Fruit fly (Drosophila melanogaster) whole organism, embryonic: ENCODE measurements around the gene CG31639.

ENCODE experiments used
- CG10147 ChIP-seq: fragments of 200-800 bp; sonication (Bioruptor generic); optimal IDR thresholded peaks from 2 replicates; lab custom pipeline; 2019; ENCODE audit warnings: missing biosample characterization, mild to moderate bottlenecking, missing genetic modification characterization, moderate library complexity
- CG1024 ChIP-seq: fragments of 200-800 bp; sonication (Bioruptor generic); IDR thresholded peaks from 2 replicates; pipeline ENCODE4 v1.3.6; 2022; ENCODE audit warnings: missing biosample characterization, missing genetic modification characterization
- CG10462 ChIP-seq: fragments of 200-800 bp; sonication (Bioruptor generic); optimal IDR thresholded peaks from 2 replicates; lab custom pipeline; 2016; ENCODE audit warnings: missing biosample characterization, missing genetic modification characterization
- CG11398 ChIP-seq: fragments of 200-800 bp; sonication (Bioruptor generic); optimal IDR thresholded peaks from 2 replicates; lab custom pipeline; 2016; ENCODE audit warnings: missing biosample characterization, missing genetic modification characterization
- CG12155 ChIP-seq: fragments of 200-800 bp; sonication (Bioruptor generic); optimal IDR thresholded peaks from 3 replicates; lab custom pipeline; 2016; ENCODE audit warnings: missing biosample characterization, missing genetic modification characterization
- CG13894 ChIP-seq: fragments of 200-800 bp; sonication (Bioruptor generic); optimal IDR thresholded peaks from 3 replicates; lab custom pipeline; 2018; ENCODE audit warnings: missing biosample characterization, mild to moderate bottlenecking, missing genetic modification characterization, moderate library complexity
- CG14014 ChIP-seq: fragments of 200-800 bp; sonication (Bioruptor generic); IDR thresholded peaks from 2 replicates; pipeline ENCODE4 v1.3.6; 2022; ENCODE audit warnings: missing biosample characterization, missing genetic modification characterization
- CG14667 ChIP-seq: fragments of 200-800 bp; sonication (Bioruptor generic); IDR thresholded peaks from 2 replicates; pipeline ENCODE4 v1.3.6; 2022; ENCODE audit warnings: missing biosample characterization, missing genetic modification characterization
- CG15269 ChIP-seq: fragments of 200-800 bp; sonication (Bioruptor generic); optimal IDR thresholded peaks from 2 replicates; lab custom pipeline; 2018; ENCODE audit warnings: missing biosample characterization, mild to moderate bottlenecking, missing genetic modification characterization, moderate library complexity
- CG15479 ChIP-seq: fragments of 200-800 bp; sonication (Bioruptor generic); optimal IDR thresholded peaks from 3 replicates; lab custom pipeline; 2019; ENCODE audit warnings: missing biosample characterization, mild to moderate bottlenecking, missing genetic modification characterization, moderate library complexity
- CG15514 ChIP-seq: fragments of 200-800 bp; sonication (Bioruptor generic); optimal IDR thresholded peaks from 3 replicates; lab custom pipeline; 2017; ENCODE audit warnings: missing biosample characterization, missing genetic modification characterization, mild to moderate bottlenecking, moderate library complexity, missing genetic modification reagents
- CG15601 ChIP-seq: fragments of 200-800 bp; sonication (Bioruptor generic); optimal IDR thresholded peaks from 3 replicates; lab custom pipeline; 2019; ENCODE audit warnings: missing biosample characterization, mild to moderate bottlenecking, missing genetic modification characterization, moderate library complexity
- CG1602 ChIP-seq: fragments of 200-800 bp; sonication (Bioruptor generic); optimal IDR thresholded peaks from 3 replicates; lab custom pipeline; 2016; ENCODE audit warnings: missing biosample characterization, missing genetic modification characterization
- CG1647 ChIP-seq: fragments of 200-800 bp; sonication (Bioruptor generic); optimal IDR thresholded peaks from 3 replicates; lab custom pipeline; 2016; ENCODE audit warnings: missing biosample characterization, missing genetic modification characterization
- CG18262 ChIP-seq: fragments of 200-800 bp; optimal IDR thresholded peaks from 3 replicates; lab custom pipeline; 2019; ENCODE audit warnings: missing biosample characterization, mild to moderate bottlenecking, missing genetic modification characterization, moderate library complexity
- CG2889 ChIP-seq: fragments of 200-800 bp; sonication (Bioruptor generic); IDR thresholded peaks from 3 replicates; pipeline ENCODE4 v1.3.6; 2022; ENCODE audit warnings: missing biosample characterization, missing genetic modification characterization
- CG30431 ChIP-seq: fragments of 200-800 bp; sonication (Bioruptor generic); optimal IDR thresholded peaks from 2 replicates; lab custom pipeline; 2017; ENCODE audit warnings: missing biosample characterization, missing genetic modification characterization
- CG32772 ChIP-seq: fragments of 200-800 bp; sonication (Bioruptor generic); IDR thresholded peaks from 2 replicates; pipeline ENCODE4 v1.3.6; 2022; ENCODE audit warnings: missing biosample characterization, missing genetic modification characterization
- CG34422 ChIP-seq: fragments of 200-800 bp; sonication (Bioruptor generic); IDR thresholded peaks from 3 replicates; pipeline ENCODE4 v1.3.6; 2022; ENCODE audit warnings: missing biosample characterization, missing genetic modification characterization
- CG4360 ChIP-seq: fragments of 200-800 bp; sonication (Bioruptor generic); IDR thresholded peaks from 2 replicates; pipeline ENCODE4 v1.3.6; 2022; ENCODE audit warnings: missing biosample characterization, missing genetic modification characterization
- CG43689 ChIP-seq: fragments of 200-800 bp; sonication (Bioruptor generic); IDR thresholded peaks from 2 replicates; pipeline ENCODE4 v1.3.6; 2022; ENCODE audit warnings: missing biosample characterization, missing genetic modification characterization
- CG9817 ChIP-seq: fragments of 200-800 bp; sonication (Bioruptor generic); optimal IDR thresholded peaks from 2 replicates; lab custom pipeline; 2018; ENCODE audit warnings: missing biosample characterization, mild to moderate bottlenecking, missing genetic modification characterization, moderate library complexity
- Chrac-16 ChIP-seq: fragments of 200-800 bp; sonication (Bioruptor generic); optimal IDR thresholded peaks from 3 replicates; lab custom pipeline; 2016; ENCODE audit warnings: missing biosample characterization, missing genetic modification characterization
- Dad ChIP-seq: fragments of 200-800 bp; sonication (Bioruptor generic); optimal IDR thresholded peaks from 3 replicates; lab custom pipeline; 2016; ENCODE audit warnings: missing biosample characterization, missing genetic modification characterization
- Hr3 ChIP-seq: fragments of 200-800 bp; sonication (Bioruptor generic); optimal IDR thresholded peaks from 3 replicates; lab custom pipeline; 2016; ENCODE audit warnings: missing biosample characterization, missing genetic modification characterization
- Mrtf ChIP-seq: fragments of 200-800 bp; sonication (Bioruptor generic); IDR thresholded peaks from 3 replicates; pipeline ENCODE4 v1.3.6; 2022; ENCODE audit warnings: missing biosample characterization, missing genetic modification characterization
- Myb ChIP-seq: fragments of 200-800 bp; sonication (Bioruptor generic); optimal IDR thresholded peaks from 2 replicates; lab custom pipeline; 2016; ENCODE audit warnings: missing biosample characterization, missing genetic modification characterization
- Pdp1 ChIP-seq, 2 experiments: fragments of 200-800 bp; sonication (Bioruptor generic); optimal IDR thresholded peaks; 3 replicates each; lab custom pipeline; 2016; ENCODE audit warnings: missing biosample characterization in 2 of 2, missing genetic modification characterization in 2 of 2, mild to moderate bottlenecking in 1 of 2, moderate library complexity in 1 of 2
- Xbp1 ChIP-seq: fragments of 200-800 bp; sonication (Bioruptor generic); optimal IDR thresholded peaks from 3 replicates; lab custom pipeline; 2016; ENCODE audit warnings: missing biosample characterization, mild to moderate bottlenecking, missing genetic modification characterization
- al ChIP-seq: fragments of 200-800 bp; sonication (Bioruptor generic); IDR thresholded peaks from 2 replicates; pipeline ENCODE4 v1.3.6; 2022; ENCODE audit warnings: missing biosample characterization, missing genetic modification characterization
- bbx ChIP-seq: fragments of 200-800 bp; sonication (Bioruptor generic); IDR thresholded peaks from 2 replicates; pipeline ENCODE4 v1.3.6; 2022; ENCODE audit warnings: missing biosample characterization, missing genetic modification characterization; ENCODE audit not compliant: partially characterized antibody
- chm ChIP-seq: fragments of 200-800 bp; sonication (Bioruptor generic); IDR thresholded peaks from 2 replicates; pipeline ENCODE4 v1.3.6; 2022; ENCODE audit warnings: missing biosample characterization, missing genetic modification characterization
- crc ChIP-seq: fragments of 200-800 bp; sonication (Bioruptor generic); optimal IDR thresholded peaks from 2 replicates; lab custom pipeline; 2016; ENCODE audit warnings: missing biosample characterization, missing genetic modification characterization
- danr ChIP-seq: fragments of 200-800 bp; sonication (Bioruptor generic); IDR thresholded peaks from 2 replicates; pipeline ENCODE4 v1.3.6; 2022; ENCODE audit warnings: missing biosample characterization, missing genetic modification characterization
- dati ChIP-seq: fragments of 200-800 bp; sonication (Bioruptor generic); IDR thresholded peaks from 2 replicates; pipeline ENCODE4 v1.3.6; 2022; ENCODE audit warnings: missing biosample characterization, missing genetic modification characterization
- dmrt11E ChIP-seq: fragments of 200-800 bp; sonication (Bioruptor generic); optimal IDR thresholded peaks from 3 replicates; lab custom pipeline; 2018; ENCODE audit warnings: missing biosample characterization, mild to moderate bottlenecking, missing genetic modification characterization, moderate library complexity
- fru ChIP-seq: fragments of >200 bp; optimal IDR thresholded peaks from 2 replicates; lab custom pipeline; 2017
- gsb-n ChIP-seq: fragments of 200-800 bp; sonication (Bioruptor generic); optimal IDR thresholded peaks from 3 replicates; lab custom pipeline; 2018; ENCODE audit warnings: missing biosample characterization, mild to moderate bottlenecking, missing genetic modification characterization
- hb ChIP-seq: fragments of 200-800 bp; sonication (Bioruptor generic); IDR thresholded peaks from 3 replicates; pipeline ENCODE4 v1.3.6; 2022; ENCODE audit warnings: missing biosample characterization, missing genetic modification characterization; ENCODE audit not compliant: partially characterized antibody
- kah ChIP-seq: fragments of 200-800 bp; sonication (Bioruptor generic); optimal IDR thresholded peaks from 2 replicates; lab custom pipeline; 2018; ENCODE audit warnings: missing biosample characterization, mild to moderate bottlenecking, missing genetic modification characterization
- klu ChIP-seq: fragments of 200-800 bp; sonication (Bioruptor generic); IDR thresholded peaks from 2 replicates; pipeline ENCODE4 v1.3.6; 2022; ENCODE audit warnings: missing biosample characterization, missing genetic modification characterization
- lov ChIP-seq, 2 experiments: fragments of 200-800 bp in 1 of 2; fragments of >200 bp in 1 of 2; sonication (Bioruptor generic) in 1 of 2; IDR thresholded peaks in 1 of 2; optimal IDR thresholded peaks in 1 of 2; 2 replicates in 1 of 2; 3 replicates in 1 of 2; pipeline versions ENCODE4 v1.3.6 to Lab custom; 2017 to 2022; ENCODE audit warnings: missing biosample characterization in 1 of 2, missing genetic modification characterization in 1 of 2
- mirr ChIP-seq: fragments of 200-800 bp; sonication (Bioruptor generic); optimal IDR thresholded peaks from 3 replicates; lab custom pipeline; 2018; ENCODE audit warnings: missing biosample characterization, mild to moderate bottlenecking, missing genetic modification characterization
- nerfin-1 ChIP-seq: fragments of 200-800 bp; sonication (Bioruptor generic); optimal IDR thresholded peaks from 3 replicates; lab custom pipeline; 2019; ENCODE audit warnings: missing biosample characterization, mild to moderate bottlenecking, missing genetic modification characterization, moderate library complexity
- pnt ChIP-seq: fragments of 200-800 bp; sonication (Bioruptor generic); optimal IDR thresholded peaks from 3 replicates; lab custom pipeline; 2016; ENCODE audit warnings: missing biosample characterization, missing genetic modification characterization
- pum ChIP-seq: fragments of 200-800 bp; sonication (Bioruptor generic); optimal IDR thresholded peaks from 2 replicates; lab custom pipeline; 2016; ENCODE audit warnings: missing biosample characterization, missing genetic modification characterization
- rib ChIP-seq: fragments of 200-800 bp; sonication (Bioruptor generic); IDR thresholded peaks from 2 replicates; pipeline ENCODE4 v1.3.6; 2022; ENCODE audit warnings: missing biosample characterization, missing genetic modification characterization
- shn ChIP-seq: fragments of 200-800 bp; sonication (Bioruptor generic); optimal IDR thresholded peaks from 3 replicates; lab custom pipeline; 2016; ENCODE audit warnings: missing biosample characterization, missing genetic modification characterization
- slou ChIP-seq: fragments of 200-800 bp; sonication (Bioruptor generic); optimal IDR thresholded peaks from 3 replicates; lab custom pipeline; 2016; ENCODE audit warnings: missing biosample characterization, missing genetic modification characterization
- tap ChIP-seq: fragments of 200-800 bp; optimal IDR thresholded peaks from 3 replicates; lab custom pipeline; 2019; ENCODE audit warnings: missing biosample characterization, mild to moderate bottlenecking, missing genetic modification characterization, moderate library complexity
- z ChIP-seq: fragments of 200-800 bp; sonication (Bioruptor generic); IDR thresholded peaks from 3 replicates; pipeline ENCODE4 v1.3.6; 2022; ENCODE audit warnings: missing biosample characterization, missing genetic modification characterization

CG31639 gene

dm6 chr2L:6124815-6125214 is 30.1 kb downstream of the CG31639 start, which contains the start of gene Arpc4 (continued):
- peak; percentile 23 for TF ChIP-seq Chrac-16 (GFP tag; lab: Kevin White, UChicago)
- peak; percentile 45 for TF ChIP-seq CG12155 (GFP tag; lab: Kevin White, UChicago)
- TF ChIP-seq CG10462 (GFP tag; lab: Kevin White, UChicago), result no peak
- no peak for TF ChIP-seq CG4360 (GFP tag; lab: Robert Waterston, UW)
- TF ChIP-seq mirr, result no peak
- TF ChIP-seq CG1024 (GFP tag; lab: Robert Waterston, UW), result peak; percentile 69
- TF ChIP-seq Myb (GFP tag; lab: Kevin White, UChicago), result peak; percentile 60
- peak; percentile 38 for TF ChIP-seq pnt (GFP tag; lab: Kevin White, UChicago)
- TF ChIP-seq kah (GFP tag; lab: Kevin White, UChicago), result no peak
- peak; percentile 7 for TF ChIP-seq gsb-n (tag; lab: Kevin White, UChicago)
- TF ChIP-seq CG11398, result peak; percentile 7
- TF ChIP-seq CG30431 (GFP tag; lab: Kevin White, UChicago), result peak; percentile 3
- TF ChIP-seq slou (GFP tag; lab: Kevin White, UChicago), result peak; percentile 8
- peak; percentile 50 for TF ChIP-seq dmrt11E (tag; lab: Kevin White, UChicago)
- TF ChIP-seq CG1602 (GFP tag; lab: Kevin White, UChicago), result peak; percentile 53
- TF ChIP-seq lov (optimal IDR thresholded peaks at IDR 0.05; lab: Kevin White, UChicago), result no peak
- no peak for TF ChIP-seq lov (GFP tag; IDR thresholded peaks at IDR 0.05; lab: Robert Waterston, UW)
- TF ChIP-seq tap (tag; lab: Kevin White, UChicago), result no peak
- no peak for TF ChIP-seq hb (GFP tag; lab: Robert Waterston, UW)
- peak; percentile 37 for TF ChIP-seq shn (GFP tag; lab: Kevin White, UChicago)
- TF ChIP-seq al (GFP tag; lab: Robert Waterston, UW), result peak; percentile 63
- TF ChIP-seq klu (GFP tag; lab: Robert Waterston, UW), result peak; percentile 63
- TF ChIP-seq danr, result no peak
- peak; percentile 56 for TF ChIP-seq CG9817
- TF ChIP-seq CG43689 (GFP tag; lab: Robert Waterston, UW), result no peak
- TF ChIP-seq CG10147, result no peak
- no peak for TF ChIP-seq CG15479 (GFP tag; lab: Kevin White, UChicago)
- peak; percentile 30 for TF ChIP-seq Hr3 (GFP tag; lab: Kevin White, UChicago)
- TF ChIP-seq CG13894, result no peak
- no peak for TF ChIP-seq bbx
- TF ChIP-seq nerfin-1 (tag; lab: Kevin White, UChicago), result peak; percentile 69
- peak; percentile 66; the same call in 2 of the 3 replicates for TF ChIP-seq CG34422 (GFP tag; lab: Robert Waterston, UW)
- no peak for TF ChIP-seq rib (GFP tag; lab: Robert Waterston, UW)
- TF ChIP-seq fru (lab: Kevin White, UChicago), result no peak
- TF ChIP-seq pum (GFP tag; lab: Kevin White, UChicago), result peak; percentile 51
- TF ChIP-seq chm (GFP tag; lab: Robert Waterston, UW), result no peak
- peak in 1 of 2 experiments; percentile 53 for TF ChIP-seq Pdp1 (GFP tag; optimal IDR thresholded peaks at IDR 0.05; lab: Kevin White, UChicago)
- no peak for TF ChIP-seq CG18262
- peak; percentile 62 for TF ChIP-seq Xbp1 (GFP tag; lab: Kevin White, UChicago)
- TF ChIP-seq CG14667 (GFP tag; lab: Robert Waterston, UW), result peak; percentile 39; the same call in 1 of the 2 replicates
- peak; percentile 25 for TF ChIP-seq crc (GFP tag; lab: Kevin White, UChicago)
- TF ChIP-seq CG15269 (tag; lab: Kevin White, UChicago), result no peak
- peak; percentile 59; the same call in 1 of the 3 replicates for TF ChIP-seq Mrtf (GFP tag; lab: Robert Waterston, UW)
- 0 out of 2 replicates have a peak, but pooled peaks have one; percentile 52 for TF ChIP-seq CG14014 (GFP tag; lab: Robert Waterston, UW)
- no peak for TF ChIP-seq z (GFP tag; lab: Robert Waterston, UW)
- TF ChIP-seq Dad (GFP tag; lab: Kevin White, UChicago), result peak; percentile 7
- no peak for TF ChIP-seq dati (GFP tag; lab: Robert Waterston, UW)
- peak; percentile 49 for TF ChIP-seq CG32772 (GFP tag; lab: Robert Waterston, UW)
- peak; percentile 10 for TF ChIP-seq CG1647 (GFP tag; lab: Kevin White, UChicago)
- TF ChIP-seq CG15514 (GFP tag; lab: Kevin White, UChicago), result peak; percentile 69
- peak; percentile 91 for TF ChIP-seq CG2889 (GFP tag; lab: Robert Waterston, UW)
- peak; percentile 27 for TF ChIP-seq CG15601 (tag; lab: Kevin White, UChicago)
